Worm (Caenorhabditis elegans) whole organism, mixed stage, embryonic: ENCODE data around the gene F53F4.12.

Experiments
- blmp-1 ChIP-seq: fragments of 150-350 bp; optimal IDR thresholded peaks from 2 replicates; lab custom pipeline; 2014; ENCODE audit warnings: missing biosample characterization, missing genetic modification characterization
- ceh-83 ChIP-seq: fragments of 200-800 bp; sonication (Bioruptor generic); optimal IDR thresholded peaks from 2 replicates; lab custom pipeline; 2018; ENCODE audit warnings: mild to moderate bottlenecking, missing genetic modification characterization, missing compliant biosample characterization
- ces-1 ChIP-seq: fragments of 150-350 bp; optimal IDR thresholded peaks from 2 replicates; lab custom pipeline; 2014; ENCODE audit warnings: missing biosample characterization, missing genetic modification reagents, missing genetic modification characterization
- elt-1 ChIP-seq: sonication (generic microtip); optimal IDR thresholded peaks from 2 replicates; lab custom pipeline; 2017; ENCODE audit warnings: missing genetic modification characterization, mild to moderate bottlenecking, missing compliant biosample characterization, antibody characterized with exemption, moderate library complexity, borderline replicate concordance; ENCODE audit not compliant: insufficient read depth
- elt-3 ChIP-seq: fragments of 150-350 bp; optimal IDR thresholded peaks from 2 replicates; lab custom pipeline; 2014; ENCODE audit warnings: missing biosample characterization, missing genetic modification characterization
- mab-5 ChIP-seq: fragments of 150-350 bp; optimal IDR thresholded peaks from 2 replicates; lab custom pipeline; 2014; ENCODE audit warnings: missing biosample characterization, missing genetic modification characterization
- mls-2 ChIP-seq: sonication (generic microtip); optimal IDR thresholded peaks from 2 replicates; lab custom pipeline; 2016; ENCODE audit warnings: mild to moderate bottlenecking, missing genetic modification characterization, moderate library complexity, missing compliant biosample characterization
- nhr-12 ChIP-seq: fragments of 150-350 bp; optimal IDR thresholded peaks from 2 replicates; lab custom pipeline; 2014; ENCODE audit warnings: missing biosample characterization, missing genetic modification characterization
- sem-2 ChIP-seq: fragments of 200-800 bp; sonication (Bioruptor generic); optimal IDR thresholded peaks from 2 replicates; lab custom pipeline; 2018; ENCODE audit warnings: mild to moderate bottlenecking, missing genetic modification characterization, missing compliant biosample characterization
- snpc-4 ChIP-seq: fragments of 150-350 bp; optimal IDR thresholded peaks from 2 replicates; lab custom pipeline; 2014; ENCODE audit warnings: missing biosample characterization, missing genetic modification characterization
- unc-39 ChIP-seq: fragments of 150-350 bp; optimal IDR thresholded peaks from 2 replicates; lab custom pipeline; 2014; ENCODE audit warnings: missing biosample characterization, missing genetic modification characterization
- unc-62 ChIP-seq: fragments of 150-350 bp; optimal IDR thresholded peaks from 2 replicates; lab custom pipeline; 2014; ENCODE audit warnings: missing biosample characterization, missing genetic modification reagents, missing genetic modification characterization
- ztf-11 ChIP-seq: fragments of 150-350 bp; optimal IDR thresholded peaks from 2 replicates; lab custom pipeline; 2014; ENCODE audit warnings: missing biosample characterization, missing genetic modification characterization

ce11 chrV:13645848-13646578 lies 20.2 kb downstream of the F53F4.12 start:
- TF ChIP-seq snpc-4 (tag; lab: Kevin White, UChicago) (no peak), blmp-1 (tag; lab: Kevin White, UChicago) (no peak), ces-1 (GFP tag; lab: Kevin White, UChicago) (no peak), mab-5 (tag; lab: Kevin White, UChicago) (no peak), sem-2 (GFP tag; lab: Kevin White, UChicago) (no peak), ceh-83 (GFP tag; lab: Kevin White, UChicago) (no peak), ztf-11 (tag; lab: Kevin White, UChicago) (no peak), unc-62 (no peak), elt-3 (tag; lab: Kevin White, UChicago) (no peak), unc-39 (tag; lab: Kevin White, UChicago) (no peak), nhr-12 (tag; lab: Kevin White, UChicago) (no peak), mls-2 (tag; lab: Kevin White, UChicago) (no peak), elt-1 (tag; lab: Kevin White, UChicago) (no peak)
